Fruit fly (Drosophila melanogaster): ENCODE measurements around the gene Cht5.

The Cht5 gene

DNA sequence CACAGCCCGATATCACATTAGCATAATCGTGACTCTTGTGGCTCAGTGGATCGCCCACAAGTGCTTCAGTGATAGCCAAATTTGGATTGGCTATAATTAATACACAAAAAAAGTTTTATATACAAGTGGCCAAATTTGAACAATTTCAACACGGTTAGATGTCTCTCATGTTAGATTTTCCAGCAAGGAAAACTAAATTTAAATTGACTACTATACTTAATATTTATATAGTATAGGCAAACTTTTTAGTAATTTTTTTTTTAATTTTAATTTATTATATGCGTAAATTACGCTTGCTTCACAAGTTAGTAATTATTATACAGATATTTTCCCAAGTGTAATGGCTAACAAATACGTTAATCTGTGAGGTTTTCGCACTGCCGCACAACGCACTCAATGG is 2.3 kb upstream of the Cht5 start:
- TF ChIP-seq h (optimal IDR thresholded peaks at IDR 0.05) (no peak), Myc (optimal IDR thresholded peaks at IDR 0.05) (no peak), Sin3A (optimal IDR thresholded peaks at IDR 0.05) (no peak)

DNA sequence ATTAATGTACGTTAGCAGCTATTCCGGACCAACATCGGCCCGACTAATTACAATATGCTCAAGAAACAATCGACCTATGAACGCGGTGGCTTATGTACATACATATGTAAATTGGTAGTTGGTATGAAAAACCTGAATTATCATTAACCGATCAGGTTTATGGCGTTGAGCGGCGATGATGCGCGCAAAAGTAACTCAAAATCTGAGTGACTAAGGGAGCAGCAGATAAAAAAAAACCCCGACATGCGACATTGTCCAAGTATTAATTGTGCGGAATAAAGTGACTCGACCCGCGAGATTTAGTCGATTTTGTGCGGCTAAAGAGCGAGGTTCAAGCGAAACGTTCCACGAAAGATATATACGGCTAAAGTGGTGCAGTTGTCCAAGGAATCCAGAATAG is 1.9 kb upstream of the Cht5 start, which contains the start of gene CG9312:
CG9312 (plus strand) TSS at position 301 of the 400 bp plus-strand sequence.
- TF ChIP-seq insv (optimal IDR thresholded peaks at IDR 0.05) (no peak), ttk (optimal IDR thresholded peaks at IDR 0.05) (no peak), psq (optimal IDR thresholded peaks at IDR 0.05) (no peak), Sin3A (optimal IDR thresholded peaks at IDR 0.05) (no peak), Myc (optimal IDR thresholded peaks at IDR 0.05) (no peak), h (optimal IDR thresholded peaks at IDR 0.05) (no peak)

DNA sequence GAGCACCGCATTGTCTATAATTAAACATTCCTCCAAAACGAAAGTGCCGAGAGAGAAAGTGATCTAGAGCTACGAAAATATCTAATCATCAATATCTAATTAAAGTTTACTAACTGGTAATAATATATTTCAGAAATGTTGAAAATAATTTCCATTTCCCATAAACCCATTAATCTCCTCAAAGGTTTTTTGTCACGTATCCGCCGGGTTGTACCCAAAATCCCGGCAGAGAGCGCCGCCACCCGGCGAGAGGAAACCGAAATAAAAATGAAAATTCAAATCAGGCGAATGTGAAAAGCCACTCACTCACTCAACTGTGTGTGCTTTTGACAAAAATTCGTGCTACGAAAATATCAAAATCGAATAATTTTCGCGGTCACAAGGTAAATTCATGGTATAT is 3.8 kb downstream of the Cht5 start, which contains the start of gene CG9297:
CG9297 (plus strand) TSS at position 301 of the 400 bp plus-strand sequence.
- TF ChIP-seq h (optimal IDR thresholded peaks at IDR 0.05), result no peak
- no peak for TF ChIP-seq ttk (optimal IDR thresholded peaks at IDR 0.05)
- TF ChIP-seq insv (optimal IDR thresholded peaks at IDR 0.05), result no peak
- no peak for TF ChIP-seq psq (optimal IDR thresholded peaks at IDR 0.05)
- no peak for TF ChIP-seq Sin3A (optimal IDR thresholded peaks at IDR 0.05)
- TF ChIP-seq Myc (optimal IDR thresholded peaks at IDR 0.05), result no peak

DNA sequence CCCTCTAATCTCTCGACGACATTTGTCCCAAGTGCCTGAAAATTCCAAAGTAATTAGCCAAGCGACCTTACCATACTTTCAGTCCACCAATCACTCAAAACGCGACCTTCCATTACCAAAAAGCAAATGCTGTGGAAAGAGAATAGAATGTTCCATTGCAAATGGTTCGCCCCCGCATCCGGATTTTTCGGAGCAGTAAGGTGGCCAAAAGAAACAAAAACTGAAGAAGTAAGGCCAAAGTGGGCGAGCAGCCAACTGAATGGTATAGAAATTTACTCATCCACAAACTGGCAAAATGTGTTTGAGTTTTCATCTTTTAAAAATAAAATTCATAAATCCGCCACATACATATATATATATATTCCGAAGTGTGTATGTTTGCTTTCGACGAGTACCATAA is 6.0 kb downstream of the Cht5 start:
- TF ChIP-seq ttk (optimal IDR thresholded peaks at IDR 0.05) (no peak), Sin3A (optimal IDR thresholded peaks at IDR 0.05) (no peak), psq (optimal IDR thresholded peaks at IDR 0.05) (no peak), insv (optimal IDR thresholded peaks at IDR 0.05) (no peak), h (optimal IDR thresholded peaks at IDR 0.05) (no peak), Myc (optimal IDR thresholded peaks at IDR 0.05) (no peak)

DNA sequence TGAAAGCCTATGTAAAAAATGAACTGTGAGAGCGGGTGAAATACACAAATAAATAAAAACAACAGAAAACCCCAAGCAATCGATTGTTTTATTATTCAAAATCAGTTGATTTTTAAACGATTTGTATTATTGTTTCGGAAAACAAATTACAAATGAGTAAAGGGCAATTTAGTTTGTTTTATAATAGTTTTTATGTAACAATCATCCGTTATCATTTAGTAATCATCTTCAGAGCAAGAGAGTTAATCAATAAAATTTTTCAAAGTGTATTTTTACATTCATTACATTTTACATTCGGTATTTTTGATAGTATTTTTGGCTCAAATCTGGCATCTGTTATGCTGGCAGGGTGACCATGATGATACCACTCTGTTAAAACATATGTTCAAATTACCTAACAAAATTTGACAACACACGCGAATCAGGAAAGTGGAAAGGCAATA is 11.9 kb downstream of the Cht5 start, which contains the start of the genes CG42375 and CG9288:
CG42375 (plus strand) TSS at position 384 of the 443 bp plus-strand sequence.
CG9288 (plus strand) TSS at position 384 of the 443 bp plus-strand sequence.
- TF ChIP-seq ttk (optimal IDR thresholded peaks at IDR 0.05) (no peak), psq (optimal IDR thresholded peaks at IDR 0.05) (no peak), Sin3A (optimal IDR thresholded peaks at IDR 0.05) (no peak), h (optimal IDR thresholded peaks at IDR 0.05) (no peak), Myc (optimal IDR thresholded peaks at IDR 0.05) (no peak), insv (optimal IDR thresholded peaks at IDR 0.05) (no peak)

DNA sequence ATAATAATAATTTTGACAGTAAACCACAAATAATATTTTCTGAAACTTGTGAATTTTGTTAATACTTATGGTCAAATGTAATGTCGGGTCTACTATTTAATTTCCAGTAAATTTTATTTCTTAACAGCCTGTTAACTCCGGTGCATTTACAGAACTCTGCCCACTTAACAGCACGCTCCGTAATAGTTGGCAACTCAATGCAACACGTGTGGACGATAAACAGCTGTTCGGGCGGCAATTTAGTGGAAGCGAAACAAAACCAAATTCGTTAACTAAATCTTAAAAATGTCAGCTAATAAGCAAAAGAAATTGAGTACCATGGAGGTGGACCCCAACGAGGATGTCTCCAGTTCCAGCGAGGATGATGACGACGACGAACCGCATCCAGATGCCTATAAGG is 13.4 kb downstream of the Cht5 start, which contains the start of gene CG9286:
CG9286 (plus strand) TSS at position 196 of the 400 bp plus-strand sequence.
- TF ChIP-seq insv (optimal IDR thresholded peaks at IDR 0.05) (no peak), Myc (optimal IDR thresholded peaks at IDR 0.05) (no peak), h (optimal IDR thresholded peaks at IDR 0.05) (no peak), ttk (optimal IDR thresholded peaks at IDR 0.05) (no peak), Sin3A (optimal IDR thresholded peaks at IDR 0.05) (no peak), psq (optimal IDR thresholded peaks at IDR 0.05) (no peak)

DNA sequence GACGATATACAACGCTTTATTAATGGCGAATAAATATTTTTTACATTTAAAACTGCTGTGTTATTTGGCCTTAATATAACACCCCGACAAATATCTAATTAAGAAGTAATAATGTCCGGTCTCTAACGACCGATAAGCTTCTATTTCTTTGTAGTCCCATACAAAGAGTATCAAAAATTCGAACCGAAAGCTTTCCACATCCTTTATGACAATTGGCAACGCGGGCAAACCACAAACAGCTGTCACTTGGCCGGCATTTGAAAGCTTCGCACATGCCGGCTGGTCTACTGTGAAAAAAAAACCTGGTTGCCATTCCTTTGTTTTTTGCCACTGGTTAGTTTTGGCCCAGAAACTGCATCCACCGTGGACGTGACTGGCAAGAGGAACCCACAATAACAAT is 14.7 kb downstream of the Cht5 start, which contains the start of gene Dip-B:
Dip-B (plus strand) TSS at position 254 of the 400 bp plus-strand sequence.
- TF ChIP-seq ttk (optimal IDR thresholded peaks at IDR 0.05), result no peak
- TF ChIP-seq Sin3A (optimal IDR thresholded peaks at IDR 0.05), result no peak
- TF ChIP-seq insv (optimal IDR thresholded peaks at IDR 0.05), result no peak
- no peak for TF ChIP-seq Myc (optimal IDR thresholded peaks at IDR 0.05)
- TF ChIP-seq h (optimal IDR thresholded peaks at IDR 0.05), result no peak
- no peak for TF ChIP-seq psq (optimal IDR thresholded peaks at IDR 0.05)

DNA sequence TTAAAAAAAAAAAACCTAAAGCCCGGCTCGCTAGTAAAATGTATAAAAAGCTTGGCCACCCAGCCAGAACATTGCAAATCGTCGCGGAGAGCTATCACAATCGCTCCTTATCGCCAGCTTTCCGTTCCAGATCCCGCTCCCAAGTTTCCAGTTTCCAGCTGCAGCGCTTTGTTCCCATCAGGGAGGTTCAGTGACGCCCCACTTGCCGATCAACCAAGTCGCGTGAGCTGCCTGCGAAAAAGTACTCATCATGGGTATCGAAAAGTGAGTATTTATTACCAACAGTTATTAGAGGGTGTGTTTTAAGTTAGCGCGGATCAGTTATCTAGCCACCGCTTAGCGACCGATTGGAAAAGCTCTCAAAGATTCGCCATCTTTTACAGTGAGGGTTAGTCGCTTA is 15.2 kb downstream of the Cht5 start:
- no peak for TF ChIP-seq Sin3A (optimal IDR thresholded peaks at IDR 0.05)
- no peak for TF ChIP-seq ttk (optimal IDR thresholded peaks at IDR 0.05)
- no peak for TF ChIP-seq insv (optimal IDR thresholded peaks at IDR 0.05)
- no peak for TF ChIP-seq psq (optimal IDR thresholded peaks at IDR 0.05)
- no peak for TF ChIP-seq h (optimal IDR thresholded peaks at IDR 0.05)
- TF ChIP-seq Myc (optimal IDR thresholded peaks at IDR 0.05), result no peak

DNA sequence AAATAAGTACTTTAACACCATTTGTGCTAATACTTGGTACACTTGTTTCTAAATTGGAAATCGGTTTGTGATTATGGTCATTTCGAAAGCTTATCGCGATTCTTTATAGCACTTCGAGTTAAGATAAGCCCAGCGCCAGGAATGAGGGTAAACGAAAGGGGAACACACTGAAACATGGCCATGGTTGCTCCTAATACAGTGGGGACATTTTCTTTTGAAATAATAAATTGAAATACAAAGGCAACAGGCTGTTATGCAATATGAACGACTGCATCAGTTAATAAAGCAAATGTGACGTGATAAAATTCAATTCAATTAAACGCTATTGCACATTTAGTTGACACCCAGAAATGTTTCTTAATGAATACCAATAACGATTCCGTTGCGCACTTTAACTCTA is 16.0 kb downstream of the Cht5 start:
- TF ChIP-seq psq (optimal IDR thresholded peaks at IDR 0.05) (no peak), ttk (optimal IDR thresholded peaks at IDR 0.05) (no peak), h (optimal IDR thresholded peaks at IDR 0.05) (no peak), insv (optimal IDR thresholded peaks at IDR 0.05) (no peak), Myc (optimal IDR thresholded peaks at IDR 0.05) (no peak), Sin3A (optimal IDR thresholded peaks at IDR 0.05) (no peak)

DNA sequence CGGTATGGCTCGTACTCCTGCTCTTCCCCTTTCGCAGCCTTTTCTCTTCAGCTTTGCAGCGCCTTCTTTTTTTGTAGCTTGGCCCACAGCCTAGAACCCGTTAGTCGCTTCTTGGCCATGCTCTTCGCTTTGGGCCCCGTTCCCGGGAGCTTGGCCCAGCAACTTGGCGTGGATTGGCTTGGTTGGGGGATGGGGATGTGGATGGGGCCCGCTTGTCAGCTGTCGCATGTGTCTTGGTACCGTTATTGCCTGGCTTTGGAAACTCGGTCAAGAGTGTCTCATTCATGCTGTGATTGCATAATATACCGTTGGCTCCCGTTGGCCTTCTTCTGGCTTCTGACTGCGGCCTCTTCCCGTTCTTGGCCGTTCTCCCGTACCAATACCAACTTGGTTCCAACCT is 18.5 kb downstream of the Cht5 start:
- TF ChIP-seq ttk (optimal IDR thresholded peaks at IDR 0.05), result no peak
- no peak for TF ChIP-seq psq (optimal IDR thresholded peaks at IDR 0.05)
- no peak for TF ChIP-seq Sin3A (optimal IDR thresholded peaks at IDR 0.05)
- no peak for TF ChIP-seq h (optimal IDR thresholded peaks at IDR 0.05)
- TF ChIP-seq insv (optimal IDR thresholded peaks at IDR 0.05), result no peak
- TF ChIP-seq Myc (optimal IDR thresholded peaks at IDR 0.05), result no peak

DNA sequence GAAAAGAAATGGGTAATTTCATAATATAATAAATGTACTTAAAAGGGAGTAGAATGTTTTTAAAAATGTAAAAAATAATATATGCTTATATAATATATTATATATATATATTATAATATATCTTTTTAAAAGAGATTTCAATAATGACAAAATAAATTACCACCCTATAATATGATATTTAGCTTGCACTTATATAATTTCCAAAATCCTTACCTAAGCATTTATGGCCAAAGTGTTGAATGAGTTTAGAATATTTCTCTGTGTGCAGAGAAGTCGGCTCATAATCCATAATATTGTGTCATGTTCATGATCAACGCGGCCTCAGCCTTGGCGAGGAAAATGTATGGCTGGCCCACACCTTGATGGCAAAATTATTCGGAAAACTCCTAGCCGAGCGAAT is 20.9 kb downstream of the Cht5 start:
- no peak for TF ChIP-seq h (optimal IDR thresholded peaks at IDR 0.05)
- no peak for TF ChIP-seq Myc (optimal IDR thresholded peaks at IDR 0.05)
- no peak for TF ChIP-seq Sin3A (optimal IDR thresholded peaks at IDR 0.05)
- TF ChIP-seq insv (optimal IDR thresholded peaks at IDR 0.05), result no peak
- TF ChIP-seq psq (optimal IDR thresholded peaks at IDR 0.05), result no peak
- no peak for TF ChIP-seq ttk (optimal IDR thresholded peaks at IDR 0.05)

DNA sequence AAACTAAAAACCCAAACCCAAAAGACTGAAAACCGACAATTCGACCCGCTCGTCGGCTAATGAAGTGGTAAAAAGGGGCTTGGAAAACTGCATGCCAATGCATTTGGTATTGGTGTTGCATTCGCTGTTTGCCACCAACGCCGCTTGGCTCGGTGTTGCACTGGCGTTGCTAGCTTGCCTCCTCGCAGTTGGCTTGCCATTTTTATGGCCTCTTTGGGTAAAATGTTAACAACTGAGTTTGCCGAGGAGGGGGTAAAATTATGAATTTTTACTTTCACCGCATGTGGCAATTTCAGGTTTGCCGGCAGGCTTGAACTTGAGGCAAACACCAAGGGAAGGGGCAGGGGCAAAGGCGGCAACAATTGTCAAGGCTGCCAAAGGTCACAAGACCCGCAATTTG is 21.3 kb downstream of the Cht5 start:
- TF ChIP-seq insv (optimal IDR thresholded peaks at IDR 0.05), result no peak

DNA sequence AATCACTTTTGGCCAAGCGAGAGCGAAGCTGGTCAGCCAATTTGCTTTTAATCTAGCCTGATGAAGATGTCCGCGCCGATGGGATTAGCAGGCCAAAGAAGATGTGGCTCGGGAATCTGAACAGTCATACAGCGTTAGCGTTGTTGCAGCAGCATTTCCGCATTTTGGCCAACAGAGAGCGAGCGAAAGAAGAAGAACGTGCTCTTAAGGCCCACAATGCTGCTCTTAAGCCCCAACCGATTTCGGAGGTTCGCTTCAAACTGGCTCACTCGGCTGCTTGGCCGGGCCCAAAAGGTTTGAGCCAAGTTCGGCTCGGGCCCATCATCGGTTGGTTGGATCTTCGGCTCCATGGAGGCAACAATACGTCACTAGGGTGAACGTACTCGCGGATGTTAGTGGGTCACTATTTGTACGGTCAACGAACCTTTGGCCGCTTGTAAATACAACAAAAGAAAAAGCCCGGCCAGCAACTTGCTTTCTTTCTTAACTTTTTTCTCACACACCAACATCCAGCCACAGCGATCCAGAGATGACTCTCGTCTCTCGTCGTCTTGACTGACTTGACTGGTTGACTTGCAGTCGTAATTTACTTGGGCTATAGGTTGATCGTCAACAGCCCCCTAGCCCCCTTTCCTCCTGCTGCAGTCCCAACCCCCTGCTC is 22.4 kb downstream of the Cht5 start:
- TF ChIP-seq psq (optimal IDR thresholded peaks at IDR 0.05), result no peak
- TF ChIP-seq h (optimal IDR thresholded peaks at IDR 0.05), result no peak

Measured in Kc167 (cell line).